Fruit fly (Drosophila melanogaster): ENCODE data around the gene Desat2.
"Not testable (repeated sequence)": the region's sequence is repeated elsewhere in the genome, so short reads cannot be mapped to it uniquely, and the experiment has no call there.

The Desat2 gene

DNA sequence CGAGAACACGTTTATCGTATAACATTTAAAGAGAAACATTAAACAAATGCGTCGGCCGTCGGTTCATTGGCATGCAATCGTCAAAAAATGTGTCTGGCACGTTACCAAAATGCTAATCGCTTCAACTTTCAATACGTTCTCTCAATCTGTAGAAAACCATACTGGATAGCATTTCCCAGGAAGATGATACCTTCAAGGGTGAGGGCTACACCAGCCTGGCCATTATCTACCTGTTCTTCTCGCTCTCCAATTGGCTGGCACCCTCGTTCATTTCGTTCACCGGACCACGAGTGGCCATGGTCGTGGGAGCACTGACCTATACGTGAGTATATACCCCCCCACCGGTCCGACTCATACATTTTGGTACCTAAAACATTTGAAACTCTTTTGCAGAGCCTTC lies 18.4 kb downstream of the Desat2 start:
- TF ChIP-seq pan (optimal IDR thresholded peaks at IDR 0.05) (no peak), psq (optimal IDR thresholded peaks at IDR 0.05) (no peak), CG8478 (optimal IDR thresholded peaks at IDR 0.05) (no peak), usp (GFP tag; optimal IDR thresholded peaks at IDR 0.05) (no peak), Dll (optimal IDR thresholded peaks at IDR 0.05) (no peak)

DNA sequence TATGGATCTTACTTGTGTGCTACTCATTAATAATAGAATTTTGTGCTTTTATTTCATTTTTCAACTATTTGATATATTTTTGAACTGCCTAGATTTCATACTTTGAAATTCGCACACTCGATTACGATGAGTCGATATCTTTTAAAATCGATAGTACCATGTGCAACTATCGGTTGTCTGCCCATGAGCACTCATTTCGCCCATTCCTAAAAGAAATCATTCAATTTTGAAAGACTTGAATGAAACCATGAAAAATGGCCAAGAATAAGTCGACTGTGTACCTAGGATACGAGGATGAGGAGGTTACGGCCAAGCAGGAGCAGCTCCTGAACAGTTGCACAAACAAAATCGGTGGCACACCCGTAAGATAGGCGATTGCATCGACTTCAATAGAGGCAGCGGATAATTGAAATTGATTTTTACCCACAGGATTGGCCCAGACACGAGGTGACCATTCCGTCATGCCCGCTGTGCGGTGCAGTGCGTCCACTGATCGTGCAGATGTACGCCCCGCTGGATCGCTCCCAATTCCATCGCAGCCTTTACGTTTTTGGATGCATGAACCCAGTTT lies 20.4 kb downstream of the Desat2 start, which contains the start of gene trus:
TSS of gene trus (plus strand) at position 204 of the 571 bp plus-strand sequence.
- no peak for TF ChIP-seq Dll (optimal IDR thresholded peaks at IDR 0.05)
- TF ChIP-seq pan (optimal IDR thresholded peaks at IDR 0.05): no peak
- no peak for TF ChIP-seq CG8478 (optimal IDR thresholded peaks at IDR 0.05)
- TF ChIP-seq psq (optimal IDR thresholded peaks at IDR 0.05): no peak
- TF ChIP-seq EcR (GFP tag; optimal IDR thresholded peaks at IDR 0.05): no peak
- no peak for TF ChIP-seq usp (GFP tag; optimal IDR thresholded peaks at IDR 0.05)

DNA sequence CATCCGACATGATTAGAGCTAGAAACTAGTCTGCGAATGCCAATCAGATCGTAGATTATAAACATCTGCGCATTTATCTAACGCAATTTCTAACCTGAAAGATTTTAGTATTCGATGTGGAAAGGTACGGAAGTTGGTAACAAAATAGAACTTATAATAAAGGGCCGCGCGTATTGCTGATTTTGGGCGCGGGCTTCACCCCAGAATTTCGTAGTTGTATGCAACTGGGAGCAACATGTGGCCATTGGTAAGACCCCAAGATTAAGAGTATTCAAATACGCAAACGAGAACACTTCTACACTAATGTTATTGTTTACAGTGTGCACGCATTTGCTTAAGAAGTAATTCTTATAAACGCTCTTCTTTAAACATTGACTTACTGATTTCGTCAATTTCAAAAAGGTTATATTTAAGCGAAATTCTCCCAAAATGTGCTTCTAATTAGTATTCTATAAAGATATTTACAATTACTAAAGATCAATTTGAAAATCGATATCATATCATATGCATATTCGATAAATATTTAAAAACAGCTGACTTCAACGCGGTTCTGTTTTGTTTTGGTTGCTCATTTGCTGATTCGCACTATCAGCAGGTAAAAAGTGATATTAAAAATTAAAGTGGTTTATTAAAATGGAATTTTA lies 24.0 kb downstream of the Desat2 start, which contains the start of the genes CG5961 and Polr3C:
TSS of gene CG5961 (minus strand) at position 416 of the 644 bp plus-strand sequence.
TSS of gene Polr3C (plus strand) at position 536 of the 644 bp plus-strand sequence.
- TF ChIP-seq CG8478 (optimal IDR thresholded peaks at IDR 0.05) (no peak), psq (optimal IDR thresholded peaks at IDR 0.05) (no peak), Dll (optimal IDR thresholded peaks at IDR 0.05) (no peak), usp (GFP tag; optimal IDR thresholded peaks at IDR 0.05) (no peak)

DNA sequence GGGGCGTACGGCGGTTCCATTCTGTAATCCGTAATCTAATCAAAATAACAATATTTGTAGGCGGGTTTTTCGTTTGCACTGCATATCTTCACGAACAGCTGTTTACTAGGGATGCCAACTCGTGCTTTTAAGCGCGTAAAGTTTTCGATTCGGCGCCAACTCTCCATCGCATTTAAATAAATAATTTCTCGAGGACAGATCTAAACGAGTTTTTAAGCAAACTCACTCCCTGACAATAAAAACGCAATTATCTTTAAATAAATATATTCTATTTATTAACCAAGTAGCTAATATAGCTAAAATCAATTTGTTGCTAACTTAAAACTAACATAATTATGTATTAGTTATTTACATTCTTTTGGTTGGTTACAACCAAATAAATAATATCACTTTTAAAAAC lies 29.1 kb downstream of the Desat2 start, which contains the start of gene CG5608:
TSS of gene CG5608 (minus strand) at position 101 of the 400 bp plus-strand sequence.
- TF ChIP-seq psq (optimal IDR thresholded peaks at IDR 0.05); EcR (GFP tag; optimal IDR thresholded peaks at IDR 0.05); Dll (optimal IDR thresholded peaks at IDR 0.05): not testable (repeated sequence)

DNA sequence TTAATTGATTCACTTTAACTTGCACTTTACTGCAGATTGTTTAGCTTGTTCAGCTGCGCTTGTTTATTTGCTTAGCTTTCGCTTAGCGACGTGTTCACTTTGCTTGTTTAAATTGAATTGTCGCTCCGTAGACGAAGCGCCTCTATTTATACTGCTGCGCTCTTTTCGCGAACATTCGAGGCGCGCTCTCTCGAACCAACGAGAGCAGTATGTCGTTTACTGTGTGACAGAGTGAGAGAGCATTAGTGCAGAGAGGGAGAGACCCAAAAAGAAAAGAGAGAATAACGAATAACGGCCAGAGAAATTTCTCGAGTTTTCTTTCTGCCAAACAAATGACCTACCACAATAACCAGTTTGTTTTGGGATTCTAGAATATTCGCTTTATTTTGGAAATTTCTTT lies 31.6 kb downstream of the Desat2 start, which contains the start of gene Hsp70Ba:
TSS of gene Hsp70Ba (minus strand) at position 102 of the 400 bp plus-strand sequence.
- not testable (repeated sequence) for TF ChIP-seq pan (optimal IDR thresholded peaks at IDR 0.05); EcR (GFP tag; optimal IDR thresholded peaks at IDR 0.05); psq (optimal IDR thresholded peaks at IDR 0.05)

All from whole organism.